Fruit fly (Drosophila melanogaster) whole organism, embryonic: ENCODE results near the gene Ttc19.
A peak's percentile ranks its signal among the peaks of the same experiment; 100 is the strongest.

Experiments
- CG10267 ChIP-seq: fragments of 200-800 bp; sonication (Bioruptor generic); optimal IDR thresholded peaks from 2 replicates; lab custom pipeline; 2018; ENCODE audit warnings: missing biosample characterization, mild to moderate bottlenecking, missing genetic modification characterization, moderate library complexity
- CG10431 ChIP-seq: fragments of 200-800 bp; sonication (Bioruptor generic); optimal IDR thresholded peaks from 3 replicates; lab custom pipeline; 2018; ENCODE audit warnings: missing biosample characterization, mild to moderate bottlenecking, missing genetic modification characterization
- CG11247 ChIP-seq: fragments of 200-800 bp; sonication (Bioruptor generic); IDR thresholded peaks from 2 replicates; pipeline ENCODE4 v1.3.6; 2022; ENCODE audit warnings: missing biosample characterization, missing genetic modification characterization
- CG13287 ChIP-seq: fragments of 200-800 bp; sonication (Bioruptor generic); IDR thresholded peaks from 2 replicates; pipeline ENCODE4 v1.3.6; 2022; ENCODE audit warnings: missing biosample characterization, missing genetic modification characterization; ENCODE audit not compliant: partially characterized antibody
- CG13624 ChIP-seq: fragments of 200-800 bp; sonication (Bioruptor generic); optimal IDR thresholded peaks from 2 replicates; lab custom pipeline; 2016; ENCODE audit warnings: missing biosample characterization, missing genetic modification characterization
- CG13894 ChIP-seq: fragments of 200-800 bp; sonication (Bioruptor generic); optimal IDR thresholded peaks from 3 replicates; lab custom pipeline; 2018; ENCODE audit warnings: missing biosample characterization, mild to moderate bottlenecking, missing genetic modification characterization, moderate library complexity
- CG15514 ChIP-seq: fragments of 200-800 bp; sonication (Bioruptor generic); optimal IDR thresholded peaks from 3 replicates; lab custom pipeline; 2017; ENCODE audit warnings: missing biosample characterization, missing genetic modification characterization, mild to moderate bottlenecking, moderate library complexity, missing genetic modification reagents
- CG15601 ChIP-seq: fragments of 200-800 bp; sonication (Bioruptor generic); optimal IDR thresholded peaks from 3 replicates; lab custom pipeline; 2019; ENCODE audit warnings: missing biosample characterization, mild to moderate bottlenecking, missing genetic modification characterization, moderate library complexity
- CG16779 ChIP-seq: fragments of 200-800 bp; sonication (Bioruptor generic); IDR thresholded peaks from 2 replicates; pipeline ENCODE4 v1.3.6; 2022; ENCODE audit warnings: missing biosample characterization, missing genetic modification characterization
- CG1832 ChIP-seq: fragments of 200-800 bp; sonication (Bioruptor generic); optimal IDR thresholded peaks from 2 replicates; lab custom pipeline; 2017; ENCODE audit warnings: missing biosample characterization, mild to moderate bottlenecking, missing genetic modification characterization, inconsistent platforms
- CG2199 ChIP-seq: fragments of 200-800 bp; sonication (Bioruptor generic); IDR thresholded peaks from 3 replicates; pipeline ENCODE4 v1.3.6; 2022; ENCODE audit warnings: missing biosample characterization, missing genetic modification characterization
- CG30020 ChIP-seq: fragments of 200-800 bp; optimal IDR thresholded peaks from 2 replicates; lab custom pipeline; 2019; ENCODE audit warnings: missing biosample characterization, mild to moderate bottlenecking, missing genetic modification characterization, moderate library complexity
- CG3163 ChIP-seq: fragments of 200-800 bp; sonication (Bioruptor generic); optimal IDR thresholded peaks from 3 replicates; lab custom pipeline; 2016; ENCODE audit warnings: missing biosample characterization, missing genetic modification characterization
- CG3407 ChIP-seq: fragments of 200-800 bp; sonication (Bioruptor generic); optimal IDR thresholded peaks from 2 replicates; lab custom pipeline; 2018; ENCODE audit warnings: missing biosample characterization, mild to moderate bottlenecking, missing genetic modification characterization
- CG34422 ChIP-seq: fragments of 200-800 bp; sonication (Bioruptor generic); IDR thresholded peaks from 3 replicates; pipeline ENCODE4 v1.3.6; 2022; ENCODE audit warnings: missing biosample characterization, missing genetic modification characterization
- CG3838 ChIP-seq: fragments of 200-800 bp; sonication (Bioruptor generic); optimal IDR thresholded peaks from 3 replicates; lab custom pipeline; 2016; ENCODE audit warnings: missing biosample characterization, missing genetic modification characterization
- CG4282 ChIP-seq: fragments of 200-800 bp; sonication (Bioruptor generic); optimal IDR thresholded peaks from 2 replicates; lab custom pipeline; 2016; ENCODE audit warnings: missing biosample characterization, missing genetic modification characterization
- CG4730 ChIP-seq: fragments of 200-800 bp; sonication (Bioruptor generic); IDR thresholded peaks from 2 replicates; pipeline ENCODE4 v1.3.6; 2022; ENCODE audit warnings: missing biosample characterization, missing genetic modification characterization
- CG6254 ChIP-seq: fragments of 200-800 bp; sonication (Bioruptor generic); optimal IDR thresholded peaks from 3 replicates; lab custom pipeline; 2017; ENCODE audit warnings: mild to moderate bottlenecking, missing biosample characterization, missing genetic modification reagents, missing genetic modification characterization
- CG6854 ChIP-seq: fragments of 200-800 bp; sonication (Bioruptor generic); optimal IDR thresholded peaks from 3 replicates; lab custom pipeline; 2017; ENCODE audit warnings: missing biosample characterization, mild to moderate bottlenecking, missing genetic modification characterization
- CG7372 ChIP-seq: fragments of 200-800 bp; sonication (Bioruptor generic); IDR thresholded peaks from 2 replicates; pipeline ENCODE4 v1.3.6; 2022; ENCODE audit warnings: missing biosample characterization, missing genetic modification characterization
- CG7556 ChIP-seq: fragments of 200-800 bp; sonication (Bioruptor generic); optimal IDR thresholded peaks from 2 replicates; lab custom pipeline; 2017; ENCODE audit warnings: missing biosample characterization, mild to moderate bottlenecking, missing genetic modification characterization
- CG7987 ChIP-seq: fragments of 200-800 bp; sonication (Bioruptor generic); optimal IDR thresholded peaks from 2 replicates; lab custom pipeline; 2018; ENCODE audit warnings: missing biosample characterization, mild to moderate bottlenecking, missing genetic modification characterization, moderate library complexity
- D19A ChIP-seq: fragments of 200-800 bp; optimal IDR thresholded peaks from 3 replicates; lab custom pipeline; 2019; ENCODE audit warnings: missing biosample characterization, mild to moderate bottlenecking, missing genetic modification characterization, moderate library complexity
- D19B ChIP-seq: fragments of 200-800 bp; sonication (Bioruptor generic); optimal IDR thresholded peaks from 2 replicates; lab custom pipeline; 2017; ENCODE audit warnings: missing biosample characterization, mild to moderate bottlenecking, missing genetic modification characterization
- Eip74EF ChIP-seq, 2 experiments: fragments of 200-800 bp in 1 of 2; fragments of >200 bp in 1 of 2; sonication (Bioruptor generic) in 1 of 2; optimal IDR thresholded peaks; 2 replicates each; lab custom pipeline; 2017 to 2019; ENCODE audit warnings: missing biosample characterization in 2 of 2, missing genetic modification characterization in 2 of 2, mild to moderate bottlenecking in 1 of 2, moderate library complexity in 1 of 2
- Fer1 ChIP-seq: fragments of 200-800 bp; sonication (Bioruptor generic); optimal IDR thresholded peaks from 2 replicates; lab custom pipeline; 2017; ENCODE audit warnings: missing biosample characterization, mild to moderate bottlenecking, missing genetic modification characterization
- HLHmδ ChIP-seq: fragments of 200-800 bp; sonication (Bioruptor generic); optimal IDR thresholded peaks from 2 replicates; lab custom pipeline; 2018; ENCODE audit warnings: missing biosample characterization, mild to moderate bottlenecking, missing genetic modification characterization, moderate library complexity
- Lpt ChIP-seq: fragments of >200 bp; optimal IDR thresholded peaks from 2 replicates; lab custom pipeline; 2018; ENCODE audit warnings: missing biosample characterization, missing genetic modification characterization
- MBD-R2 ChIP-seq: fragments of 200-800 bp; sonication (Bioruptor generic); IDR thresholded peaks from 2 replicates; pipeline ENCODE4 v1.3.6; 2022; ENCODE audit warnings: missing biosample characterization, missing genetic modification characterization
- Myb ChIP-seq: fragments of 200-800 bp; sonication (Bioruptor generic); optimal IDR thresholded peaks from 2 replicates; lab custom pipeline; 2016; ENCODE audit warnings: missing biosample characterization, missing genetic modification characterization
- Neu2 ChIP-seq: fragments of 200-800 bp; sonication (Bioruptor generic); optimal IDR thresholded peaks from 3 replicates; lab custom pipeline; 2016; ENCODE audit warnings: missing biosample characterization, missing genetic modification characterization, borderline replicate concordance
- Rx ChIP-seq: fragments of 200-800 bp; sonication (Bioruptor generic); IDR thresholded peaks from 2 replicates; pipeline ENCODE4 v1.3.6; 2022; ENCODE audit warnings: missing biosample characterization, missing genetic modification characterization
- Six4 ChIP-seq: fragments of 200-800 bp; sonication (Bioruptor generic); optimal IDR thresholded peaks from 2 replicates; lab custom pipeline; 2016; ENCODE audit warnings: missing biosample characterization, missing genetic modification characterization
- Sry-β ChIP-seq: fragments of 200-800 bp; sonication (Bioruptor generic); optimal IDR thresholded peaks from 2 replicates; lab custom pipeline; 2018; ENCODE audit warnings: missing biosample characterization, mild to moderate bottlenecking, missing genetic modification characterization, moderate library complexity
- Sry-δ ChIP-seq: fragments of 200-800 bp; sonication (Bioruptor generic); optimal IDR thresholded peaks from 2 replicates; lab custom pipeline; 2016; ENCODE audit warnings: missing biosample characterization, missing genetic modification characterization
- al ChIP-seq: fragments of 200-800 bp; sonication (Bioruptor generic); IDR thresholded peaks from 2 replicates; pipeline ENCODE4 v1.3.6; 2022; ENCODE audit warnings: missing biosample characterization, missing genetic modification characterization
- croc ChIP-seq: fragments of 200-800 bp; sonication (Bioruptor generic); conservative IDR thresholded peaks from 3 replicates; pipeline ENCODE4 v1.3.6; 2022; ENCODE audit warnings: missing biosample characterization, missing genetic modification characterization
- gce ChIP-seq: fragments of 200-800 bp; sonication (Bioruptor generic); IDR thresholded peaks from 3 replicates; pipeline ENCODE4 v1.3.6; 2022; ENCODE audit warnings: missing biosample characterization, missing genetic modification characterization
- gt ChIP-seq: fragments of 200-800 bp; sonication (Bioruptor generic); IDR thresholded peaks from 2 replicates; pipeline ENCODE4 v1.3.6; 2022; ENCODE audit warnings: missing biosample characterization, missing genetic modification characterization
- jing ChIP-seq: fragments of 200-800 bp; sonication (Bioruptor generic); optimal IDR thresholded peaks from 2 replicates; lab custom pipeline; 2018; ENCODE audit warnings: missing biosample characterization, mild to moderate bottlenecking, missing genetic modification characterization
- kay ChIP-seq: fragments of 200-800 bp; sonication (Bioruptor generic); optimal IDR thresholded peaks from 2 replicates; lab custom pipeline; 2016; ENCODE audit warnings: missing biosample characterization, missing genetic modification characterization
- knrl ChIP-seq: fragments of 200-800 bp; sonication (Bioruptor generic); IDR thresholded peaks from 3 replicates; pipeline ENCODE4 v1.3.6; 2022; ENCODE audit warnings: missing biosample characterization, missing genetic modification characterization; ENCODE audit not compliant: partially characterized antibody
- lola ChIP-seq, 3 experiments: fragments of >200 bp in 2 of 3; fragments of 200-800 bp in 1 of 3; sonication (Bioruptor generic) in 1 of 3; optimal IDR thresholded peaks; 2 replicates each; lab custom pipeline; 2017 to 2019; ENCODE audit warnings: missing biosample characterization in 3 of 3, missing genetic modification characterization in 3 of 3, mild to moderate bottlenecking in 1 of 3, moderate library complexity in 1 of 3
- nau ChIP-seq: fragments of 200-800 bp; sonication (Bioruptor generic); optimal IDR thresholded peaks from 3 replicates; lab custom pipeline; 2017; ENCODE audit warnings: missing biosample characterization, mild to moderate bottlenecking, missing genetic modification characterization, missing genetic modification reagents
- run ChIP-seq: fragments of 200-800 bp; sonication (Bioruptor generic); optimal IDR thresholded peaks from 3 replicates; lab custom pipeline; 2018; ENCODE audit warnings: missing biosample characterization, mild to moderate bottlenecking, missing genetic modification characterization
- sim ChIP-seq: fragments of 200-800 bp; sonication (Bioruptor generic); IDR thresholded peaks from 2 replicates; pipeline ENCODE4 v1.3.6; 2022; ENCODE audit warnings: missing biosample characterization, missing genetic modification characterization
- stc ChIP-seq: fragments of 200-800 bp; sonication (Bioruptor generic); IDR thresholded peaks from 2 replicates; pipeline ENCODE4 v1.3.6; 2022; ENCODE audit warnings: missing biosample characterization, missing genetic modification characterization

The Ttc19 gene

dm6 chr2L:19011895-19012645, 32.9 kb downstream of the Ttc19 start (continued):
- TF ChIP-seq jing = peak; percentile 64
- peak; percentile 78 for TF ChIP-seq stc (GFP tag; lab: Robert Waterston, UW)
- TF ChIP-seq CG3407 (GFP tag; lab: Kevin White, UChicago) = peak; percentile 43
- TF ChIP-seq CG10267 (tag; lab: Kevin White, UChicago) = peak; percentile 58
- TF ChIP-seq Eip74EF (GFP tag; optimal IDR thresholded peaks at IDR 0.05; lab: Kevin White, UChicago) = peak in 1 of 2 experiments; percentile 53
- peak; percentile 70 for TF ChIP-seq al (GFP tag; lab: Robert Waterston, UW)
- no peak for TF ChIP-seq knrl (GFP tag; lab: Robert Waterston, UW)
- TF ChIP-seq Lpt (GFP tag; lab: Kevin White, UChicago) = no peak
- peak; percentile 32 for TF ChIP-seq Sry-δ (GFP tag; lab: Kevin White, UChicago)
- peak; percentile 71 for TF ChIP-seq croc (GFP tag; lab: Robert Waterston, UW)
- peak; percentile 97 for TF ChIP-seq D19B (GFP tag; lab: Kevin White, UChicago)
- peak; percentile 44 for TF ChIP-seq CG3163 (GFP tag; lab: Kevin White, UChicago)
- TF ChIP-seq D19A = peak; percentile 69
- TF ChIP-seq Rx (GFP tag; lab: Robert Waterston, UW) = peak; percentile 80
- TF ChIP-seq CG16779 (GFP tag; lab: Robert Waterston, UW) = peak; percentile 10; the same call in 1 of the 2 replicates
- peak; percentile 91 for TF ChIP-seq CG7556 (GFP tag; lab: Kevin White, UChicago)
- peak; percentile 54 for TF ChIP-seq CG7987 (GFP tag; lab: Kevin White, UChicago)
- TF ChIP-seq MBD-R2 = peak; percentile 41; the same call in 1 of the 2 replicates
- TF ChIP-seq gce (GFP tag; lab: Robert Waterston, UW) = peak; percentile 76
- peak; percentile 89 for TF ChIP-seq Fer1 (GFP tag; lab: Kevin White, UChicago)
- peak; percentile 62 for TF ChIP-seq nau (GFP tag; lab: Kevin White, UChicago)
- TF ChIP-seq kay (GFP tag; lab: Kevin White, UChicago) = peak; percentile 58
- TF ChIP-seq CG15514 (GFP tag; lab: Kevin White, UChicago) = peak; percentile 63
- peak; percentile 33 for TF ChIP-seq run (tag; lab: Kevin White, UChicago)
- TF ChIP-seq CG4730 (GFP tag; lab: Robert Waterston, UW) = peak; percentile 81
- no peak for TF ChIP-seq CG13287 (GFP tag; lab: Robert Waterston, UW)
- peak; percentile 79 for TF ChIP-seq CG7372
- TF ChIP-seq CG6854 (GFP tag; lab: Kevin White, UChicago) = peak; percentile 18
- no peak for TF ChIP-seq Sry-β (GFP tag; lab: Kevin White, UChicago)
- TF ChIP-seq CG34422 = peak; percentile 86
- TF ChIP-seq CG13894 (tag; lab: Kevin White, UChicago) = peak; percentile 87
- TF ChIP-seq Six4 (GFP tag; lab: Kevin White, UChicago) = peak; percentile 47
- TF ChIP-seq Neu2 (GFP tag; lab: Kevin White, UChicago) = no peak
- 0 out of 3 replicates have a peak, but pooled peaks have one; percentile 52 for TF ChIP-seq CG2199 (GFP tag; lab: Robert Waterston, UW)
- no peak for TF ChIP-seq CG3838 (GFP tag; lab: Kevin White, UChicago)
- TF ChIP-seq CG13624 (GFP tag; lab: Kevin White, UChicago) = peak; percentile 85
- no peak for TF ChIP-seq CG1832 (GFP tag; lab: Kevin White, UChicago)
- TF ChIP-seq sim (GFP tag; lab: Robert Waterston, UW) = peak; percentile 58; the same call in 1 of the 2 replicates
- peak in 1 of 3 experiments; percentile 43 for TF ChIP-seq lola (GFP tag; optimal IDR thresholded peaks at IDR 0.05; lab: Kevin White, UChicago)
- TF ChIP-seq CG30020 = no peak
- no peak for TF ChIP-seq CG4282 (GFP tag; lab: Kevin White, UChicago)
- no peak for TF ChIP-seq CG6254
- TF ChIP-seq Myb (GFP tag; lab: Kevin White, UChicago) = peak; percentile 69
- no peak for TF ChIP-seq HLHmδ (GFP tag; lab: Kevin White, UChicago)
- TF ChIP-seq CG15601 (tag; lab: Kevin White, UChicago) = peak; percentile 69
- TF ChIP-seq CG10431 (GFP tag; lab: Kevin White, UChicago) = no peak
- peak; percentile 81 for TF ChIP-seq CG11247 (GFP tag; lab: Robert Waterston, UW)
- 0 out of 2 replicates have a peak, but pooled peaks have one; percentile 36 for TF ChIP-seq gt
